Fruit fly (Drosophila melanogaster) whole organism, embryonic: Measurements from ENCODE around the gene Fcp3C.

Experiments used
- Abd-B ChIP-seq: fragments of 200-800 bp; sonication (Bioruptor generic); optimal IDR thresholded peaks from 2 replicates; lab custom pipeline; 2018; ENCODE audit warnings: missing biosample characterization, mild to moderate bottlenecking, missing genetic modification characterization, moderate library complexity
- CG10366 ChIP-seq: fragments of 200-800 bp; sonication (Bioruptor generic); IDR thresholded peaks from 2 replicates; pipeline ENCODE4 v1.3.6; 2022; ENCODE audit warnings: missing biosample characterization, missing genetic modification characterization
- CG11695 ChIP-seq: fragments of 200-800 bp; sonication (Bioruptor generic); IDR thresholded peaks from 3 replicates; pipeline ENCODE4 v1.3.6; 2022; ENCODE audit warnings: missing biosample characterization, missing genetic modification characterization
- CG13287 ChIP-seq: fragments of 200-800 bp; sonication (Bioruptor generic); IDR thresholded peaks from 2 replicates; pipeline ENCODE4 v1.3.6; 2022; ENCODE audit warnings: missing biosample characterization, missing genetic modification characterization; ENCODE audit not compliant: partially characterized antibody
- CG13296 ChIP-seq: fragments of 200-800 bp; sonication (Bioruptor generic); optimal IDR thresholded peaks from 3 replicates; lab custom pipeline; 2018; ENCODE audit warnings: missing biosample characterization, mild to moderate bottlenecking, missing genetic modification characterization
- CG14441 ChIP-seq: fragments of 200-800 bp; sonication (Bioruptor generic); IDR thresholded peaks from 2 replicates; pipeline ENCODE4 v1.3.6; 2022; ENCODE audit warnings: missing biosample characterization, missing genetic modification characterization
- CG14710 ChIP-seq: fragments of 200-800 bp; sonication (Bioruptor generic); optimal IDR thresholded peaks from 3 replicates; lab custom pipeline; 2019; ENCODE audit warnings: missing biosample characterization, mild to moderate bottlenecking, missing genetic modification characterization, moderate library complexity
- CG14965 ChIP-seq: fragments of 200-800 bp; sonication (Bioruptor generic); optimal IDR thresholded peaks from 2 replicates; lab custom pipeline; 2016; ENCODE audit warnings: missing biosample characterization, missing genetic modification characterization, borderline replicate concordance
- CG15479 ChIP-seq: fragments of 200-800 bp; sonication (Bioruptor generic); optimal IDR thresholded peaks from 3 replicates; lab custom pipeline; 2019; ENCODE audit warnings: missing biosample characterization, mild to moderate bottlenecking, missing genetic modification characterization, moderate library complexity
- CG17186 ChIP-seq: fragments of 200-800 bp; sonication (Bioruptor generic); optimal IDR thresholded peaks from 3 replicates; lab custom pipeline; 2017; ENCODE audit warnings: missing biosample characterization, missing genetic modification reagents, missing genetic modification characterization
- CG17802 ChIP-seq: fragments of 200-800 bp; sonication (Bioruptor generic); optimal IDR thresholded peaks from 2 replicates; lab custom pipeline; 2018; ENCODE audit warnings: missing biosample characterization, mild to moderate bottlenecking, missing genetic modification characterization, moderate library complexity
- CG30431 ChIP-seq: fragments of 200-800 bp; sonication (Bioruptor generic); optimal IDR thresholded peaks from 2 replicates; lab custom pipeline; 2017; ENCODE audit warnings: missing biosample characterization, missing genetic modification characterization
- CG6272 ChIP-seq: fragments of 200-800 bp; sonication (Bioruptor generic); IDR thresholded peaks from 2 replicates; pipeline ENCODE4 v1.3.6; 2022; ENCODE audit warnings: missing biosample characterization, missing genetic modification characterization
- CG7357 ChIP-seq: fragments of 200-800 bp; sonication (Bioruptor generic); IDR thresholded peaks from 3 replicates; pipeline ENCODE4 v1.3.6; 2022; ENCODE audit warnings: missing biosample characterization, missing genetic modification characterization
- CG8388 ChIP-seq: fragments of 200-800 bp; sonication (Bioruptor generic); optimal IDR thresholded peaks from 2 replicates; lab custom pipeline; 2019; ENCODE audit warnings: missing biosample characterization, mild to moderate bottlenecking, missing genetic modification characterization, moderate library complexity
- CG8478 ChIP-seq: fragments of >200 bp; optimal IDR thresholded peaks from 2 replicates; lab custom pipeline; 2018
- CoRest ChIP-seq: fragments of 200-800 bp; sonication (Bioruptor generic); optimal IDR thresholded peaks from 3 replicates; lab custom pipeline; 2018; ENCODE audit warnings: missing biosample characterization, mild to moderate bottlenecking, missing genetic modification characterization, moderate library complexity
- CrebB ChIP-seq: fragments of 200-800 bp; sonication (Bioruptor generic); optimal IDR thresholded peaks from 3 replicates; lab custom pipeline; 2018; ENCODE audit warnings: missing biosample characterization, mild to moderate bottlenecking, missing genetic modification characterization
- Dek ChIP-seq: fragments of 200-800 bp; sonication (Bioruptor generic); optimal IDR thresholded peaks from 3 replicates; lab custom pipeline; 2019; ENCODE audit warnings: missing biosample characterization, mild to moderate bottlenecking, missing genetic modification characterization, moderate library complexity
- Gug ChIP-seq: fragments of 200-800 bp; sonication (Bioruptor generic); IDR thresholded peaks from 4 replicates; pipeline ENCODE4 v1.3.6; 2022; ENCODE audit warnings: missing biosample characterization, missing genetic modification characterization
- HHEX ChIP-seq: fragments of 200-800 bp; sonication (Bioruptor generic); optimal IDR thresholded peaks from 3 replicates; lab custom pipeline; 2017; ENCODE audit warnings: missing biosample characterization, mild to moderate bottlenecking, missing genetic modification characterization, missing genetic modification reagents
- Lhr ChIP-seq: fragments of 200-800 bp; sonication (Bioruptor generic); optimal IDR thresholded peaks from 3 replicates; lab custom pipeline; 2017; ENCODE audit warnings: mild to moderate bottlenecking, missing biosample characterization, missing genetic modification reagents, missing genetic modification characterization
- MTF-1 ChIP-seq: fragments of 200-800 bp; sonication (Bioruptor generic); optimal IDR thresholded peaks from 2 replicates; lab custom pipeline; 2018; ENCODE audit warnings: missing biosample characterization, mild to moderate bottlenecking, missing genetic modification characterization, borderline replicate concordance
- Mrtf ChIP-seq: fragments of 200-800 bp; sonication (Bioruptor generic); IDR thresholded peaks from 3 replicates; pipeline ENCODE4 v1.3.6; 2022; ENCODE audit warnings: missing biosample characterization, missing genetic modification characterization
- PHDP ChIP-seq: fragments of 200-800 bp; sonication (Bioruptor generic); optimal IDR thresholded peaks from 3 replicates; lab custom pipeline; 2018; ENCODE audit warnings: missing biosample characterization, mild to moderate bottlenecking, missing genetic modification characterization, moderate library complexity
- Sin3A ChIP-seq: fragments of >200 bp; optimal IDR thresholded peaks from 2 replicates; lab custom pipeline; 2018
- Xbp1 ChIP-seq: fragments of 200-800 bp; sonication (Bioruptor generic); optimal IDR thresholded peaks from 3 replicates; lab custom pipeline; 2016; ENCODE audit warnings: missing biosample characterization, mild to moderate bottlenecking, missing genetic modification characterization
- abd-A ChIP-seq: fragments of 200-800 bp; sonication (Bioruptor generic); optimal IDR thresholded peaks from 3 replicates; lab custom pipeline; 2019; ENCODE audit warnings: missing biosample characterization, mild to moderate bottlenecking, missing genetic modification characterization, moderate library complexity
- ara ChIP-seq: fragments of 200-800 bp; sonication (Bioruptor generic); IDR thresholded peaks from 2 replicates; pipeline ENCODE4 v1.3.6; 2022; ENCODE audit warnings: missing biosample characterization, missing genetic modification characterization
- cad ChIP-seq: fragments of >200 bp; optimal IDR thresholded peaks from 2 replicates; lab custom pipeline; 2017; ENCODE audit warnings: missing biosample characterization, missing genetic modification characterization
- chm ChIP-seq: fragments of 200-800 bp; sonication (Bioruptor generic); IDR thresholded peaks from 2 replicates; pipeline ENCODE4 v1.3.6; 2022; ENCODE audit warnings: missing biosample characterization, missing genetic modification characterization
- dati ChIP-seq: fragments of 200-800 bp; sonication (Bioruptor generic); IDR thresholded peaks from 2 replicates; pipeline ENCODE4 v1.3.6; 2022; ENCODE audit warnings: missing biosample characterization, missing genetic modification characterization
- dimm ChIP-seq: fragments of 200-800 bp; sonication (Bioruptor generic); IDR thresholded peaks from 2 replicates; pipeline ENCODE4 v1.3.6; 2022; ENCODE audit warnings: missing biosample characterization, missing genetic modification characterization
- dm ChIP-seq: fragments of 200-800 bp; sonication (Bioruptor generic); optimal IDR thresholded peaks from 3 replicates; lab custom pipeline; 2016; ENCODE audit warnings: missing biosample characterization, missing genetic modification characterization
- dpn ChIP-seq, 2 experiments: fragments of 200-800 bp; sonication (Bioruptor generic); optimal IDR thresholded peaks; 3 replicates each; lab custom pipeline; 2016; ENCODE audit warnings: missing biosample characterization in 2 of 2, missing genetic modification characterization in 2 of 2
- eve ChIP-seq, 2 experiments: fragments of >200 bp; optimal IDR thresholded peaks; 2 replicates each; lab custom pipeline; 2017; ENCODE audit warnings: missing biosample characterization in 2 of 2, missing genetic modification characterization in 2 of 2
- gro ChIP-seq: fragments of 200-800 bp; sonication (Bioruptor generic); optimal IDR thresholded peaks from 2 replicates; lab custom pipeline; 2016; ENCODE audit warnings: missing biosample characterization, missing genetic modification characterization
- h ChIP-seq: fragments of >200 bp; optimal IDR thresholded peaks from 2 replicates; lab custom pipeline; 2017
- hb ChIP-seq: fragments of 200-800 bp; sonication (Bioruptor generic); IDR thresholded peaks from 3 replicates; pipeline ENCODE4 v1.3.6; 2022; ENCODE audit warnings: missing biosample characterization, missing genetic modification characterization; ENCODE audit not compliant: partially characterized antibody
- kah ChIP-seq: fragments of 200-800 bp; sonication (Bioruptor generic); optimal IDR thresholded peaks from 2 replicates; lab custom pipeline; 2018; ENCODE audit warnings: missing biosample characterization, mild to moderate bottlenecking, missing genetic modification characterization
- luna ChIP-seq: fragments of 200-800 bp; sonication (Bioruptor generic); optimal IDR thresholded peaks from 2 replicates; lab custom pipeline; 2016; ENCODE audit warnings: missing biosample characterization, missing genetic modification characterization
- oc ChIP-seq: fragments of 200-800 bp; sonication (Bioruptor generic); optimal IDR thresholded peaks from 2 replicates; lab custom pipeline; 2018; ENCODE audit warnings: missing biosample characterization, mild to moderate bottlenecking, missing genetic modification characterization, moderate library complexity
- peb ChIP-seq: fragments of 200-800 bp; sonication (Bioruptor generic); IDR thresholded peaks from 2 replicates; pipeline ENCODE4 v1.3.6; 2022; ENCODE audit warnings: missing biosample characterization, missing genetic modification characterization
- sc ChIP-seq, 3 experiments: fragments of >200 bp in 2 of 3; fragments of 200-800 bp in 1 of 3; sonication (Bioruptor generic) in 1 of 3; optimal IDR thresholded peaks; 2 replicates in 2 of 3; 3 replicates in 1 of 3; lab custom pipeline; 2017; ENCODE audit warnings: mild to moderate bottlenecking in 1 of 3, missing biosample characterization in 1 of 3, missing genetic modification characterization in 1 of 3, missing genetic modification reagents in 1 of 3
- shn ChIP-seq: fragments of 200-800 bp; sonication (Bioruptor generic); optimal IDR thresholded peaks from 3 replicates; lab custom pipeline; 2016; ENCODE audit warnings: missing biosample characterization, missing genetic modification characterization
- tap ChIP-seq: fragments of 200-800 bp; optimal IDR thresholded peaks from 3 replicates; lab custom pipeline; 2019; ENCODE audit warnings: missing biosample characterization, mild to moderate bottlenecking, missing genetic modification characterization, moderate library complexity
- trem ChIP-seq: fragments of 200-800 bp; optimal IDR thresholded peaks from 3 replicates; lab custom pipeline; 2019; ENCODE audit warnings: missing biosample characterization, mild to moderate bottlenecking, missing genetic modification characterization, moderate library complexity
- wdn ChIP-seq: fragments of 200-800 bp; sonication (Bioruptor generic); IDR thresholded peaks from 2 replicates; pipeline ENCODE4 v1.3.6; 2022; ENCODE audit warnings: missing biosample characterization, missing genetic modification characterization

Fcp3C gene

DNA sequence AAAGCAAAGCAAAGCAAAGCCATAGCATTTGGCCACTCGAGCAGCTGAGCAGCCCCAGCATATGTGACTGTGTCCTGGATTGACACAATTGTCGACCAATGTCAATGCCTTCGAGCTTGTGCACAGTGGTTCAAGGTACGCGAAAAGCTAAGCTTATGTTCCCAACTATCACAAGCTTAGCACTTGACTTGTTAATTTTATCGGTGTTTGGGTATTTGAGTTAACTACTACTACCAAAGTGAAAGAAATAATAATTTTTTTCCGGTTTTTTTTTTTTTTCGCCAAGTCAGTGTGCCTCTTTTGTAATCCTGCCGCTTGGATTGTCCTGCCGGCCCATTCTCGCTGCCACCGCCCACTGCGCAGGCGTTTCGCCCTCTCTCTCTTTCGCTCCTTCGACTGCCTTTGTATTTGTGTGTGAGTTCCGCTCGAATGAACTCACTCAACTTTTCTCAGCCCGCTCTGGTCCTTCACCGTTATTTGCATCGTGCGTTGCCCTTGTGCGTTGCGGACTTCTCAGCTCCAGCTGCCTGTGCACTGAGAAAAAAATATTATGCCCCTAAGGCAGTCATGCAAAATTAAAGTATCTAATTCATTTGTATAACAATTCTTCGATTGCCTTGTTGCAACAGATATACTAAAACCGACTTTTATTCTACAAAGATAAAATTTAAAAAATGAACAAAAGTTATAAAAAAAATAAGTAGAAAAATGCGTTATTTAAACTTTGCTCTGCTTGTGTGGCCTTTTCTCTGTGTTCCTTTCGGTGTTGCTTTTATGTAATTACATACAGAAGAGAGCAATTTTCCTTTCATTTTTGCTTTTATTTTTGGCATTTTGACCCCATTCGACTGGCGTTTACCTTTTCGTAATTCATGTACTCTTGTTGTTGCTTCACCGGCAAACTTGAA lies 31.9 kb upstream of the Fcp3C start (continued):
- TF ChIP-seq CG13296 (GFP tag; lab: Kevin White, UChicago): peak; percentile 70
- TF ChIP-seq h (lab: Kevin White, UChicago): no peak
- TF ChIP-seq eve (GFP tag; optimal IDR thresholded peaks at IDR 0.05; lab: Kevin White, UChicago): peak in 1 of 2 experiments; percentile 56
- TF ChIP-seq CG14710 (tag; lab: Kevin White, UChicago): no peak
- no peak for TF ChIP-seq hb (GFP tag; lab: Robert Waterston, UW)
- TF ChIP-seq Mrtf: peak; percentile 63; the same call in 2 of the 3 replicates
- peak; percentile 61 to 70 for TF ChIP-seq dpn (GFP tag; optimal IDR thresholded peaks at IDR 0.05; lab: Kevin White, UChicago)
- TF ChIP-seq chm: no peak; the same call in 1 of the 2 replicates
- TF ChIP-seq wdn: 0 out of 2 replicates have a peak, but pooled peaks have one; percentile 44
- TF ChIP-seq CrebB (tag; lab: Kevin White, UChicago): peak; percentile 32
- TF ChIP-seq CG7357 (GFP tag; lab: Robert Waterston, UW): peak; percentile 57; the same call in 2 of the 3 replicates
- peak; percentile 26; the same call in 1 of the 2 replicates for TF ChIP-seq CG13287
- peak; percentile 33; the same call in 1 of the 2 replicates for TF ChIP-seq ara
- no peak for TF ChIP-seq dm (GFP tag; lab: Kevin White, UChicago)
- peak; percentile 61; the same call in 1 of the 2 replicates for TF ChIP-seq dimm (GFP tag; lab: Robert Waterston, UW)
- peak; percentile 64 for TF ChIP-seq gro (GFP tag; lab: Kevin White, UChicago)
- peak; percentile 65 for TF ChIP-seq PHDP (tag; lab: Kevin White, UChicago)
- peak; percentile 66 for TF ChIP-seq CG10366 (GFP tag; lab: Robert Waterston, UW)
- peak; percentile 63 for TF ChIP-seq dati (GFP tag; lab: Robert Waterston, UW)
- TF ChIP-seq CG15479 (GFP tag; lab: Kevin White, UChicago): no peak
- peak; percentile 59 for TF ChIP-seq Gug (GFP tag; lab: Robert Waterston, UW)
- peak; percentile 78 for TF ChIP-seq CG11695 (GFP tag; lab: Robert Waterston, UW)
- no peak for TF ChIP-seq Abd-B (GFP tag; lab: Kevin White, UChicago)
- TF ChIP-seq Sin3A (lab: Kevin White, UChicago): no peak
- TF ChIP-seq CG17802: peak; percentile 25
- no peak for TF ChIP-seq luna (GFP tag; lab: Kevin White, UChicago)
- peak; percentile 20 for TF ChIP-seq CG30431
- peak; percentile 19 for TF ChIP-seq tap
- TF ChIP-seq HHEX (GFP tag; lab: Kevin White, UChicago): peak; percentile 52
- TF ChIP-seq cad (GFP tag; lab: Kevin White, UChicago): no peak
- TF ChIP-seq Lhr (GFP tag; lab: Kevin White, UChicago): no peak
- peak; percentile 58 for TF ChIP-seq Xbp1 (GFP tag; lab: Kevin White, UChicago)
- no peak for TF ChIP-seq CG8478 (lab: Kevin White, UChicago)
- TF ChIP-seq peb (GFP tag; lab: Robert Waterston, UW): 0 out of 2 replicates have a peak, but pooled peaks have one; percentile 33
- no peak for TF ChIP-seq abd-A (tag; lab: Kevin White, UChicago)
- no peak for TF ChIP-seq trem (tag; lab: Kevin White, UChicago)
- TF ChIP-seq CG17186 (GFP tag; lab: Kevin White, UChicago): no peak
- TF ChIP-seq sc (optimal IDR thresholded peaks at IDR 0.05; lab: Kevin White, UChicago): no peak
- no peak for TF ChIP-seq sc (GFP tag; optimal IDR thresholded peaks at IDR 0.05; lab: Kevin White, UChicago)
- peak; percentile 41 for TF ChIP-seq CoRest
- peak; percentile 73 for TF ChIP-seq CG14441
- peak; percentile 38 for TF ChIP-seq Dek (tag; lab: Kevin White, UChicago)
- peak; percentile 36; the same call in 1 of the 2 replicates for TF ChIP-seq CG6272
- peak; percentile 17 for TF ChIP-seq oc (tag; lab: Kevin White, UChicago)
- TF ChIP-seq kah (GFP tag; lab: Kevin White, UChicago): peak; percentile 35
- no peak for TF ChIP-seq CG8388 (GFP tag; lab: Kevin White, UChicago)
- TF ChIP-seq MTF-1 (GFP tag; lab: Kevin White, UChicago): peak; percentile 51
- peak; percentile 61 for TF ChIP-seq shn (GFP tag; lab: Kevin White, UChicago)
- peak; percentile 25 for TF ChIP-seq CG14965
